Fruit fly (Drosophila melanogaster): ENCODE data around the gene spri.

Gene spri

dm6 chrX:10601479-10601921, 16.3 kb upstream of the spri start (continued):
- TF ChIP-seq CG3281 (GFP tag; optimal IDR thresholded peaks at IDR 0.05) (peak; percentile 20), Taf1 (GFP tag; IDR thresholded peaks at IDR 0.05) (no peak), CG18619 (GFP tag; optimal IDR thresholded peaks at IDR 0.05) (no peak), CG11696 (GFP tag; IDR thresholded peaks at IDR 0.05) (no peak), usp (GFP tag; optimal IDR thresholded peaks at IDR 0.05) (no peak), az2 (GFP tag; optimal IDR thresholded peaks at IDR 0.05) (peak; percentile 53), CG16779 (GFP tag; IDR thresholded peaks at IDR 0.05) (no peak), Eip74EF (GFP tag; optimal IDR thresholded peaks at IDR 0.05) (no peak), sob (GFP tag; IDR thresholded peaks at IDR 0.05) (peak; percentile 32; the same call in 1 of the 2 replicates), TFAM (GFP tag; optimal IDR thresholded peaks at IDR 0.05) (no peak), CG1024 (GFP tag; IDR thresholded peaks at IDR 0.05) (no peak), CG6813 (GFP tag; optimal IDR thresholded peaks at IDR 0.05) (no peak), CG3163 (GFP tag; optimal IDR thresholded peaks at IDR 0.05) (no peak), kni (GFP tag; optimal IDR thresholded peaks at IDR 0.05) (no peak), CG17328 (GFP tag; IDR thresholded peaks at IDR 0.05) (no peak), HmgD (GFP tag; optimal IDR thresholded peaks at IDR 0.05) (no peak), h (optimal IDR thresholded peaks at IDR 0.05) (no peak), Bgb (GFP tag; IDR thresholded peaks at IDR 0.05; ENCODE audit: partially characterized antibody) (peak; percentile 51), CG9876 (GFP tag; optimal IDR thresholded peaks at IDR 0.05) (no peak), CG8478 (optimal IDR thresholded peaks at IDR 0.05) (no peak), CG12236 (GFP tag; optimal IDR thresholded peaks at IDR 0.05) (no peak), Dp (GFP tag; optimal IDR thresholded peaks at IDR 0.05) (no peak), CG6689 (GFP tag; IDR thresholded peaks at IDR 0.05) (no peak), CG2116 (GFP tag; optimal IDR thresholded peaks at IDR 0.05) (peak; percentile 27), CG15601 (tag; optimal IDR thresholded peaks at IDR 0.05) (no peak), sima (GFP tag; optimal IDR thresholded peaks at IDR 0.05) (no peak), CG15269 (tag; optimal IDR thresholded peaks at IDR 0.05) (peak; percentile 38), CTCF (GFP tag; optimal IDR thresholded peaks at IDR 0.05) (no peak), CG18764 (GFP tag; optimal IDR thresholded peaks at IDR 0.05) (peak; percentile 3), CG17612 (GFP tag; IDR thresholded peaks at IDR 0.05) (no peak), Chrac-16 (GFP tag; optimal IDR thresholded peaks at IDR 0.05) (peak; percentile 27), CG10462 (GFP tag; optimal IDR thresholded peaks at IDR 0.05) (no peak), CG17186 (GFP tag; optimal IDR thresholded peaks at IDR 0.05) (no peak), CG17802 (tag; optimal IDR thresholded peaks at IDR 0.05) (no peak), CG6683 (GFP tag; optimal IDR thresholded peaks at IDR 0.05) (no peak), CG8765 (GFP tag; IDR thresholded peaks at IDR 0.05) (peak; percentile 36; the same call in 1 of the 2 replicates)

dm6 chrX:10600254-10600916, 15.2 kb upstream of the spri start:
- TF ChIP-seq exex (tag; optimal IDR thresholded peaks at IDR 0.05): peak; percentile 66
- no peak for TF ChIP-seq schlank (tag; optimal IDR thresholded peaks at IDR 0.05)
- no peak for TF ChIP-seq CG10431 (GFP tag; optimal IDR thresholded peaks at IDR 0.05)
- TF ChIP-seq repo (GFP tag; optimal IDR thresholded peaks at IDR 0.05): no peak
- no peak for TF ChIP-seq ro (GFP tag; IDR thresholded peaks at IDR 0.05)
- TF ChIP-seq dimm (GFP tag; IDR thresholded peaks at IDR 0.05): no peak
- no peak for TF ChIP-seq aop (GFP tag; IDR thresholded peaks at IDR 0.05)
- peak; percentile 77 for TF ChIP-seq Ets65A (GFP tag)
- no peak for TF ChIP-seq bigmax (GFP tag; optimal IDR thresholded peaks at IDR 0.05)
- no peak for TF ChIP-seq cato (GFP tag; optimal IDR thresholded peaks at IDR 0.05; ENCODE audit: borderline replicate concordance)
- no peak for TF ChIP-seq fd64A (GFP tag; optimal IDR thresholded peaks at IDR 0.05)
- no peak for TF ChIP-seq h (optimal IDR thresholded peaks at IDR 0.05)
- TF ChIP-seq TFAM (GFP tag; optimal IDR thresholded peaks at IDR 0.05): no peak
- TF ChIP-seq Vsx1 (GFP tag; optimal IDR thresholded peaks at IDR 0.05): no peak
- no peak for TF ChIP-seq trh (GFP tag; optimal IDR thresholded peaks at IDR 0.05)
- TF ChIP-seq CG42726 (GFP tag; IDR thresholded peaks at IDR 0.05; ENCODE audit: partially characterized antibody): no peak
- TF ChIP-seq CG6791 (GFP tag; IDR thresholded peaks at IDR 0.05; ENCODE audit: partially characterized antibody): no peak
- no peak for TF ChIP-seq Oaz (GFP tag; IDR thresholded peaks at IDR 0.05)
- TF ChIP-seq CG17361 (GFP tag; IDR thresholded peaks at IDR 0.05): peak; percentile 39; the same call in 2 of the 3 replicates

All from whole organism, embryonic.